Worm (Caenorhabditis elegans): Measurements from ENCODE around the gene W02F12.4.
A peak's percentile ranks its signal among the peaks of the same experiment; 100 is the strongest.

- peak; percentile 75 for TF ChIP-seq W03F9.2 (tag; optimal IDR thresholded peaks at IDR 0.05)
- no peak for TF ChIP-seq dao-5 (tag; optimal IDR thresholded peaks at IDR 0.05)
These were observed 50.2 kb downstream of the W02F12.4 start, which contains the start of gene snb-1 for ce11 chrV:6656451-6657115.
